Worm (Caenorhabditis elegans): ENCODE measurements around the gene mnk-1.

mnk-1 gene

ce11 chrII:10516375-10516774, 38.5 kb downstream of the mnk-1 start (continued):
- TF ChIP-seq nhr-19 (GFP tag; conservative IDR thresholded peaks at IDR 0.05): no peak

ce11 chrII:10515422-10515821, 39.4 kb downstream of the mnk-1 start:
- TF ChIP-seq nhr-71 (tag; optimal IDR thresholded peaks at IDR 0.05): peak; percentile 19
- no peak for TF ChIP-seq egl-13 (tag; optimal IDR thresholded peaks at IDR 0.05)
- TF ChIP-seq nhr-77 (tag; optimal IDR thresholded peaks at IDR 0.05): no peak
- TF ChIP-seq hlh-4 (tag; optimal IDR thresholded peaks at IDR 0.05): no peak
- TF ChIP-seq jun-1 (tag; optimal IDR thresholded peaks at IDR 0.05): no peak
- TF ChIP-seq lin-35 (GFP tag; optimal IDR thresholded peaks at IDR 0.05): peak in 1 of 2 experiments; percentile 37
- peak in 1 of 2 experiments; percentile 22 for TF ChIP-seq lsy-2 (tag; optimal IDR thresholded peaks at IDR 0.05)
- no peak for TF ChIP-seq unc-130 (tag; optimal IDR thresholded peaks at IDR 0.05)
- TF ChIP-seq lin-14 (GFP tag; optimal IDR thresholded peaks at IDR 0.05): peak; percentile 49
- peak; percentile 78 for TF ChIP-seq nhr-85 (tag)
- peak; percentile 41 for TF ChIP-seq nhr-20 (tag; optimal IDR thresholded peaks at IDR 0.05)
- no peak for TF ChIP-seq elt-2 (tag; optimal IDR thresholded peaks at IDR 0.05)
- peak; percentile 11 for TF ChIP-seq snu-23 (GFP tag; optimal IDR thresholded peaks at IDR 0.05)
- peak in 5 of 6 experiments; percentile 16 to 91 (median 89) for TF ChIP-seq elt-3 (tag; optimal IDR thresholded peaks at IDR 0.05)
- no peak for TF ChIP-seq nhr-237 (tag; optimal IDR thresholded peaks at IDR 0.05)
- no peak for TF ChIP-seq C16A3.4 (tag; optimal IDR thresholded peaks at IDR 0.05)
- no peak for TF ChIP-seq fos-1 (tag; optimal IDR thresholded peaks at IDR 0.05)
- TF ChIP-seq aly-2 (tag; optimal IDR thresholded peaks at IDR 0.05): no peak
- TF ChIP-seq blmp-1 (tag; optimal IDR thresholded peaks at IDR 0.05): peak; percentile 54
- no peak for TF ChIP-seq mab-9 (GFP tag; IDR thresholded peaks at IDR 0.05)
- no peak for TF ChIP-seq unc-98 (GFP tag; IDR thresholded peaks at IDR 0.05)

- no peak for TF ChIP-seq dpl-1 (GFP tag; optimal IDR thresholded peaks at IDR 0.05)
- no peak for TF ChIP-seq swsn-7 (tag; optimal IDR thresholded peaks at IDR 0.05)
- no peak for TF ChIP-seq pqm-1 (tag; optimal IDR thresholded peaks at IDR 0.05)
- TF ChIP-seq mef-2 (tag; optimal IDR thresholded peaks at IDR 0.05): no peak
- no peak for TF ChIP-seq unc-98 (GFP tag; IDR thresholded peaks at IDR 0.05)
- no peak for TF ChIP-seq lin-35 (GFP tag; optimal IDR thresholded peaks at IDR 0.05)
- TF ChIP-seq vab-15 (tag; optimal IDR thresholded peaks at IDR 0.05): no peak
- TF ChIP-seq dsc-1 (tag; optimal IDR thresholded peaks at IDR 0.05): no peak
- no peak for TF ChIP-seq nhr-20 (tag; optimal IDR thresholded peaks at IDR 0.05)
- TF ChIP-seq ceh-82 (tag; optimal IDR thresholded peaks at IDR 0.05): no peak
- no peak for TF ChIP-seq elt-3 (tag; optimal IDR thresholded peaks at IDR 0.05)
- TF ChIP-seq nhr-85 (tag): no peak
Measured at ce11 chrII:10513377-10513776, 41.5 kb downstream of the mnk-1 start.

ce11 chrII:10510242-10510641, 44.6 kb downstream of the mnk-1 start, which contains the start of gene F59B10.3:
Gene F59B10.3, plus strand, starts transcription at chrII:10510542.
- no peak for TF ChIP-seq lin-39 (tag; optimal IDR thresholded peaks at IDR 0.05)
- TF ChIP-seq sptf-1 (tag; optimal IDR thresholded peaks at IDR 0.05): no peak
- no peak for TF ChIP-seq fkh-10 (GFP tag; optimal IDR thresholded peaks at IDR 0.05)
- no peak for TF ChIP-seq fos-1 (tag; optimal IDR thresholded peaks at IDR 0.05)
- TF ChIP-seq nhr-47 (tag; optimal IDR thresholded peaks at IDR 0.05): no peak
- TF ChIP-seq lin-13 (GFP tag; optimal IDR thresholded peaks at IDR 0.05): no peak
- TF ChIP-seq nhr-76 (tag; optimal IDR thresholded peaks at IDR 0.05): no peak

ce11 chrII:10509746-10510145, 45.1 kb downstream of the mnk-1 start, which contains the start of gene F59B10.2:
Gene F59B10.2, minus strand, starts transcription at chrII:10509846.
- TF ChIP-seq efl-1 (optimal IDR thresholded peaks at IDR 0.05): no peak
- peak in 1 of 2 experiments; percentile 52 for TF ChIP-seq efl-1 (GFP tag; optimal IDR thresholded peaks at IDR 0.05 in 1 of 2)
- TF ChIP-seq elt-3 (tag; optimal IDR thresholded peaks at IDR 0.05): no peak
